Fruit fly (Drosophila melanogaster) Kc167 (cell line): ENCODE measurements around the gene TrpA1.

Source experiments
- Myc ChIP-seq: fragments of >200 bp; optimal IDR thresholded peaks from 2 replicates; lab custom pipeline; 2017; ENCODE audit warnings: missing external identifiers
- Sin3A ChIP-seq: fragments of >200 bp; optimal IDR thresholded peaks from 2 replicates; lab custom pipeline; 2018; ENCODE audit warnings: missing external identifiers
- h ChIP-seq: fragments of >200 bp; optimal IDR thresholded peaks from 3 replicates; lab custom pipeline; 2018; ENCODE audit warnings: missing external identifiers
- insv ChIP-seq: fragments of >200 bp; optimal IDR thresholded peaks from 3 replicates; lab custom pipeline; 2018; ENCODE audit warnings: missing external identifiers
- psq ChIP-seq: fragments of >200 bp; optimal IDR thresholded peaks from 2 replicates; lab custom pipeline; 2017; ENCODE audit warnings: missing external identifiers
- ttk ChIP-seq: sonication (Bioruptor generic); optimal IDR thresholded peaks from 2 replicates; lab custom pipeline; 2017; ENCODE audit warnings: missing external identifiers

The TrpA1 gene

dm6 chr3L:8905100-8905499, at the start of gene TrpA1:
TSS of gene TrpA1 (minus strand) at chr3L:8905200.
- TF ChIP-seq Myc (lab: Kevin White, UChicago): no peak

dm6 chr3L:8954648-8955033, 49.6 kb upstream of the TrpA1 start, which contains the start of gene GNBP3:
TSS of gene GNBP3 (plus strand) at chr3L:8955021.
- TF ChIP-seq Sin3A: no peak
- no peak for TF ChIP-seq ttk (lab: Kevin White, UChicago)
- TF ChIP-seq psq (lab: Kevin White, UChicago): no peak
- TF ChIP-seq insv (lab: Kevin White, UChicago): no peak
- no peak for TF ChIP-seq Myc (lab: Kevin White, UChicago)
- TF ChIP-seq h (lab: Kevin White, UChicago): no peak

- TF ChIP-seq h (lab: Kevin White, UChicago) (no peak), insv (lab: Kevin White, UChicago) (no peak), psq (lab: Kevin White, UChicago) (no peak)
Observed at dm6 chr3L:8953962-8954647, 49.1 kb upstream of the TrpA1 start, which contains the start of the genes CG43783 and orb2. TSS of gene CG43783 (minus strand) at chr3L:8954272. TSS of gene orb2 (minus strand) at chr3L:8954463.

- TF ChIP-seq psq (lab: Kevin White, UChicago): no peak
- no peak for TF ChIP-seq h (lab: Kevin White, UChicago)
- no peak for TF ChIP-seq Sin3A
- TF ChIP-seq Myc (lab: Kevin White, UChicago): no peak
- no peak for TF ChIP-seq ttk (lab: Kevin White, UChicago)
- TF ChIP-seq insv (lab: Kevin White, UChicago): no peak
Observed at dm6 chr3L:8953199-8953956, 48.4 kb upstream of the TrpA1 start.

dm6 chr3L:8952549-8953198, 47.7 kb upstream of the TrpA1 start:
- TF ChIP-seq ttk (lab: Kevin White, UChicago) (no peak), h (lab: Kevin White, UChicago) (no peak), psq (lab: Kevin White, UChicago) (no peak), Sin3A (no peak), insv (lab: Kevin White, UChicago) (no peak)

- TF ChIP-seq ttk (lab: Kevin White, UChicago): no peak
Observed at dm6 chr3L:8951507-8951906, 46.5 kb upstream of the TrpA1 start.

- TF ChIP-seq Myc (lab: Kevin White, UChicago) (no peak), ttk (lab: Kevin White, UChicago) (no peak), Sin3A (no peak), insv (lab: Kevin White, UChicago) (no peak), psq (lab: Kevin White, UChicago) (no peak), h (lab: Kevin White, UChicago) (no peak)
Observed at dm6 chr3L:8950955-8951354, 46.0 kb upstream of the TrpA1 start.

dm6 chr3L:8949823-8950222, 44.8 kb upstream of the TrpA1 start:
- TF ChIP-seq Myc (lab: Kevin White, UChicago) (no peak), Sin3A (no peak), ttk (lab: Kevin White, UChicago) (no peak), insv (lab: Kevin White, UChicago) (no peak), psq (lab: Kevin White, UChicago) (no peak), h (lab: Kevin White, UChicago) (no peak)

- TF ChIP-seq Sin3A (no peak), h (lab: Kevin White, UChicago) (no peak), psq (lab: Kevin White, UChicago) (no peak), insv (lab: Kevin White, UChicago) (no peak)
Observed at dm6 chr3L:8947848-8948494, 43.0 kb upstream of the TrpA1 start.

dm6 chr3L:8939654-8940053, 34.7 kb upstream of the TrpA1 start:
- TF ChIP-seq ttk (lab: Kevin White, UChicago): no peak
- no peak for TF ChIP-seq Sin3A
- TF ChIP-seq Myc (lab: Kevin White, UChicago): no peak
- TF ChIP-seq insv (lab: Kevin White, UChicago): no peak
- TF ChIP-seq psq (lab: Kevin White, UChicago): no peak

- TF ChIP-seq psq (lab: Kevin White, UChicago): no peak
- TF ChIP-seq ttk (lab: Kevin White, UChicago): no peak
- TF ChIP-seq insv (lab: Kevin White, UChicago): no peak
- TF ChIP-seq h (lab: Kevin White, UChicago): no peak
- TF ChIP-seq Myc (lab: Kevin White, UChicago): no peak
- TF ChIP-seq Sin3A: no peak
Observed at dm6 chr3L:8931916-8932315, 26.9 kb upstream of the TrpA1 start.

- TF ChIP-seq Myc (lab: Kevin White, UChicago) (no peak), Sin3A (no peak), ttk (lab: Kevin White, UChicago) (no peak), psq (lab: Kevin White, UChicago) (no peak), insv (lab: Kevin White, UChicago) (no peak), h (lab: Kevin White, UChicago) (no peak)
Observed at dm6 chr3L:8929527-8929926, 24.5 kb upstream of the TrpA1 start.
